Worm (Caenorhabditis elegans): ENCODE data around the gene npr-31.

npr-31 gene

DNA sequence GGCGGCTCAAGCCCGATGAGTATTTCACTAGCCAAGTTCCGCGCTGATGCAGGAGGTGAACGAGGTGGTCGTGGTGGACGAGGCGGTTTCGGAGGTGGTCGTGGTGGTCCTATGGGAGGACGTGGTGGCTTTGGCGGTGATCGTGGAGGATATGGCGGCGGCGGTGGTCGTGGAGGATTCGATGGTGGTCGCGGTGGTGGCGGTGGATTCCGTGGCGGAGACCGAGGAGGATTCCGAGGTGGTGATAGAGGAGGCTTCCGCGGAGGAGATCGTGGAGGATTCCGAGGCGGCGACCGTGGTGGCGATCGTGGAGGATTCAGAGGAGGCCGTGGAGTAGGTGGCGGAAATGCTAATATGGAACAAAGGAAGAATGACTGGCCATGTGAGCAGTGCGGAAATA lies 10.3 kb downstream of the npr-31 start:
- no peak for TF ChIP-seq ztf-11 (tag; optimal IDR thresholded peaks at IDR 0.05)
- TF ChIP-seq mab-5 (tag; optimal IDR thresholded peaks at IDR 0.05): no peak
- no peak for TF ChIP-seq ZK546.5 (tag; optimal IDR thresholded peaks at IDR 0.05)
- no peak for TF ChIP-seq lin-13 (GFP tag; optimal IDR thresholded peaks at IDR 0.05)
- no peak for TF ChIP-seq unc-39 (tag; optimal IDR thresholded peaks at IDR 0.05)
- TF ChIP-seq fos-1 (tag; optimal IDR thresholded peaks at IDR 0.05): no peak
- no peak for TF ChIP-seq unc-55 (GFP tag; optimal IDR thresholded peaks at IDR 0.05)
- no peak for TF ChIP-seq sem-4 (tag; optimal IDR thresholded peaks at IDR 0.05)
- TF ChIP-seq egl-27 (tag; optimal IDR thresholded peaks at IDR 0.05): no peak
- no peak for TF ChIP-seq R02D3.7 (tag; optimal IDR thresholded peaks at IDR 0.05)
- no peak for TF ChIP-seq sma-9 (GFP tag; optimal IDR thresholded peaks at IDR 0.05)
- no peak for TF ChIP-seq sma-9 (tag; optimal IDR thresholded peaks at IDR 0.05)
- no peak for TF ChIP-seq lin-39 (tag; optimal IDR thresholded peaks at IDR 0.05)
- TF ChIP-seq nhr-129 (tag; optimal IDR thresholded peaks at IDR 0.05): no peak

DNA sequence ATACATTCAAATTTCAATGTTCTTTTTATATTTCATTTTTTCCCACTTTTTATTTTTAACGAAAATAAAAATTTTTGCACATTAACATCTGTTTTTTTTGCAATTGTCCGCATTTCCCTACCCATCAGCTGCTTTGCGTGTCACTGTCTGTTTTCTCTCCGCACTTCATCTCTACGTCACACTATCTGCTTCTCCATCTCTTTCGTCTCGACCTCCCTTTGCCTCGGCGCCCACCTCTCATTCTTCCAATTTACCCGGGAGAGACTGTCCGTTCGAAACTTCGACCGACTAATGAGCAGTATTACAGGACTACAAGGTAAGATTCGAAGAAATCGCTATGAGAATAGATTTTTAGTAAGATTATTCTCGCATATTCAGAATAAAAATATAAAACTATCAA lies 11.0 kb downstream of the npr-31 start, which contains the start of gene C27H5.2:
Gene C27H5.2, plus strand, starts transcription at position 190 of the 400 bp plus-strand sequence.
- peak; percentile 21 for TF ChIP-seq ama-1 (optimal IDR thresholded peaks at IDR 0.05)
- TF ChIP-seq ceh-16 (tag; optimal IDR thresholded peaks at IDR 0.05): no peak
- TF ChIP-seq lsy-2 (tag; optimal IDR thresholded peaks at IDR 0.05): peak in 1 of 2 experiments; percentile 18
- TF ChIP-seq fos-1 (tag; optimal IDR thresholded peaks at IDR 0.05): peak; percentile 48
- no peak for TF ChIP-seq lin-13 (GFP tag; optimal IDR thresholded peaks at IDR 0.05)
- TF ChIP-seq mab-5 (tag; optimal IDR thresholded peaks at IDR 0.05): no peak
- TF ChIP-seq nhr-10 (tag; optimal IDR thresholded peaks at IDR 0.05): no peak
- peak; percentile 21 for TF ChIP-seq nhr-129 (tag; optimal IDR thresholded peaks at IDR 0.05)

DNA sequence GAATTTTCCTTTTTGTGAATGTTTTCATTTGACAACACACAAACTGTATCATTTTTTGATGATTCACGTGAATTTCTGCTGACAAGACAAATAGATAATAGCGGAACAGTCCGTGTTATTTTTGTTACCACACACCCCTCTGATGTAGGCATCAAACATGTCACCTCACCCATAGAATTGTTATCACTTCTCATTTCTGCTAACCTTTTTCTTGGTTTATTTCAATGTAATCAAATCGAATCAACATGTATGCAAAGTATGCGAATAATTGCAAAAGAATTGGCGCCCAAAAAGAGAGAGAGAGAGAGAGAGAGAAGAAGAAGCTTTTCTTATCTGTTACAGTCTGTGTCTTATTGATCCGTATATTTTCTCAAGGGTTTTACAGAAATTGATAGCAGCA lies 13.0 kb downstream of the npr-31 start:
- TF ChIP-seq mbf-1 (tag; optimal IDR thresholded peaks at IDR 0.05) (no peak), crh-2 (tag; optimal IDR thresholded peaks at IDR 0.05) (peak; percentile 43), sma-9 (GFP tag; optimal IDR thresholded peaks at IDR 0.05) (peak; percentile 60), sma-9 (tag; optimal IDR thresholded peaks at IDR 0.05) (no peak), fos-1 (tag; optimal IDR thresholded peaks at IDR 0.05) (peak; percentile 52), gmeb-1 (tag; optimal IDR thresholded peaks at IDR 0.05) (peak; percentile 27)

DNA sequence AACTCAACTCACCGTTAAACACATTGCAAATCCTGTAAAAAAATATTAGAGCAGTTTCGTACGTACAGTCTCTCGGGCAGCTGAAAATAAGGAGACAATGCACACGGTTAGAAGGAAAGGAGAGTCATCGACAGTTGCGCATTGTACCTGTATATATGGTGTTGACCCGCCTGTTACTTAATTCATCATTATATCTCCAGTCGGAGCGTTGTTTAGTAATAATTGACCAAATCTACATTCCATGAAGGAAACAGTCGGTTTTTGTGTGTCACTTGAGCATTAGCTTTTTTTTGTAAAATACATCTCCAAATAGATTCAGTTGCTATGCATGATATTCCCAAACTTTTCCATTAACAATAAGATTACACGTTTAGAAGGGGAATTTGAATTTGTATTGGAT lies 17.1 kb downstream of the npr-31 start, which contains the start of gene C27H5.12:
Gene C27H5.12, minus strand, starts transcription at position 101 of the 400 bp plus-strand sequence.
- TF ChIP-seq nhr-237 (tag; optimal IDR thresholded peaks at IDR 0.05) (no peak), ztf-11 (tag; optimal IDR thresholded peaks at IDR 0.05) (no peak), lin-39 (tag; optimal IDR thresholded peaks at IDR 0.05) (no peak), snpc-4 (tag; optimal IDR thresholded peaks at IDR 0.05) (no peak), gmeb-1 (tag; optimal IDR thresholded peaks at IDR 0.05) (no peak), aly-2 (tag; optimal IDR thresholded peaks at IDR 0.05) (no peak), elt-3 (tag; optimal IDR thresholded peaks at IDR 0.05) (no peak), sem-4 (tag; optimal IDR thresholded peaks at IDR 0.05) (no peak), ZK546.5 (tag; optimal IDR thresholded peaks at IDR 0.05) (no peak), lin-11 (tag; optimal IDR thresholded peaks at IDR 0.05) (no peak), mbf-1 (tag; optimal IDR thresholded peaks at IDR 0.05) (no peak), nhr-25 (tag; optimal IDR thresholded peaks at IDR 0.05) (no peak)

DNA sequence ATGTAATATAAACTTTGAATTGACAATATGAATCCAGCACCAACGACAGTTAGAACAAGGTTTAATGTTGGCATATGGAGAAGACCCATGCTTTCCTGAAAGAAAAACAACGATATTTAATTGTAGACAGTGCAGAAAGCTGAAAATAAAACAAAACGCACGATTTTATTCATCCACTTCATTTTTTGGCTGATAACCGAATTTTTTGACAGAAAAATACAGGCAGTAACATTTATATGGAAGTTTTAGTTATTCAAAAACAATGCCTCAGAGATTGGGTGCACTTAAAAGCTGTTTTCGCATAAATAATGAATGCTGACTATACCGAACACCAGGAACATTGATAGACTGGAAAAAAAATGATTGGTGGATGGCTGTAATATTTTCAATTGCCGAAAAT lies 21.3 kb downstream of the npr-31 start, which contains the start of gene mfsd-13.2:
Gene mfsd-13.2, minus strand, starts transcription at position 101 of the 400 bp plus-strand sequence.
- TF ChIP-seq ceh-16 (tag; optimal IDR thresholded peaks at IDR 0.05) (no peak), peb-1 (tag; optimal IDR thresholded peaks at IDR 0.05) (no peak), crh-2 (tag; optimal IDR thresholded peaks at IDR 0.05) (no peak), aly-2 (tag; optimal IDR thresholded peaks at IDR 0.05) (no peak), sma-3 (GFP tag; optimal IDR thresholded peaks at IDR 0.05) (no peak), sma-9 (GFP tag; optimal IDR thresholded peaks at IDR 0.05) (no peak), sma-9 (tag; optimal IDR thresholded peaks at IDR 0.05) (no peak), lsy-2 (tag; optimal IDR thresholded peaks at IDR 0.05) (no peak), C34F6.9 (tag; optimal IDR thresholded peaks at IDR 0.05) (no peak), ztf-1 (GFP tag; conservative IDR thresholded peaks at IDR 0.05) (no peak), ceh-82 (tag; optimal IDR thresholded peaks at IDR 0.05) (no peak), elt-1 (tag; optimal IDR thresholded peaks at IDR 0.05) (no peak)

DNA sequence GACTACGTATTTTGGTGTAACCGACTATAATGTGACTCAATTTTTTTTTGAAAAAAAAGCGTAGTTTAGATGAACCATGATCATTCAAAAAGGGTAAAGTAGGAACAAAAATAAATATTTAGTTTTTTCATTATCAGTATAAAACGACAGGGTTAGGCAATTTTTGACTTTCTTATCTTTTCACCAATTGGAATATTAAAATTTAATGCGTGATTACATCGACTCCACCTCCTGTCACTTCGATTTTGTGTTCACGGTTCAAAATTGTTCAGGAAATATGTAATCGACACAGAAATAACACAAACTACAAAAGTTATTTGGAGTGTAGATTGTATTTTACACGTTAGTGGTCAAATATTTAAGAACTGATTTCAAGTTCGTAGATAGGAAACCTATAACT lies 22.4 kb downstream of the npr-31 start:
- TF ChIP-seq fos-1 (tag; optimal IDR thresholded peaks at IDR 0.05): peak; percentile 81
- peak; percentile 21 for TF ChIP-seq crh-2 (tag; optimal IDR thresholded peaks at IDR 0.05)
- TF ChIP-seq mab-5 (tag; optimal IDR thresholded peaks at IDR 0.05): no peak
- TF ChIP-seq sma-9 (GFP tag; optimal IDR thresholded peaks at IDR 0.05): peak; percentile 46
- no peak for TF ChIP-seq sma-9 (tag; optimal IDR thresholded peaks at IDR 0.05)
